Fruit fly (Drosophila melanogaster): Measurements from ENCODE around the gene Osi21.

DNA sequence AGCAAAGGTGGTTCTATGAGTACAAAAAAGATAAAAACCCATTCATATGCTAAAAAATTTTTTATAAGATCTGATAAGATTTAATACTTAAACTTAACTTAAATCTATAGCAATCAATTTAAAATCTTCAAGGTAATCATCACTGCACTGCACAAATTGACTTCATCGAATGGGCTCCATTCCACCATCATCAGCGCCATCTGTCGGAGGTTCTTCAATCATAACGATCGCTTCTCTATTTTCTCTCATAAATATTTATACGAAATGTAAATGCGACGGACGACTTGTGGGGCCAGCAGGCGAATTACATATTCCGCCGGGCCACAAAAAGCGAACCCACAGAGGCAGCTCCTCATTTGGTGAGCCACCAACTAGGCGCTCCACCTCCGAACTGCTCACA, 33.0 kb upstream of the Osi21 start:
- no peak for TF ChIP-seq CG14655 (GFP tag; optimal IDR thresholded peaks at IDR 0.05)
- TF ChIP-seq CG15710 (tag; optimal IDR thresholded peaks at IDR 0.05): no peak
- TF ChIP-seq CG4496 (GFP tag; IDR thresholded peaks at IDR 0.05): no peak
- no peak for TF ChIP-seq CG8159 (tag; optimal IDR thresholded peaks at IDR 0.05)
- TF ChIP-seq CG8301 (tag; optimal IDR thresholded peaks at IDR 0.05): no peak
- TF ChIP-seq CG9948 (tag; optimal IDR thresholded peaks at IDR 0.05): no peak
- TF ChIP-seq gl (tag; optimal IDR thresholded peaks at IDR 0.05): no peak
- no peak for TF ChIP-seq EcR (GFP tag; optimal IDR thresholded peaks at IDR 0.05)
- TF ChIP-seq CG12605 (GFP tag; IDR thresholded peaks at IDR 0.05): no peak

Measured in whole organism, pupa.